Worm (Caenorhabditis elegans): Measurements from ENCODE around the gene C07A9.12.

DNA sequence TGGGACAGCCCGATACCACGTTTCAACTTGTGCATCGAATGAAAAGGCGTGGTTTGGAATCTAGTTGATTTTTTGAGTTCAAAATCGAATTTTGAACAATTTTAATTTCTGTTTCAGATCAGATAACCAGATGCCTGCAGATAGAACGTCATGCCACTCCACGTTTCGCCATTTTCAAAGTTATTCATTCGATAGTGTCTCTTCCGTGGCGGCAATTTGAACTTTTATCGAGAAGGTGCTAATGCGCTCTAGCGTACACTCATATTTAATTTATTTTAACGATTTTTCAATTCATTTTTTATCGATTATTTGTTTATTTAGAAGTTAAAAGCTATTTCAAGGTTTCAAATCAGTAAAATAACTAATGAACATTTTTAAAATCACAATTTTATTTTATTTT, 48.6 kb upstream of the C07A9.12 start:
- TF ChIP-seq ceh-24 (tag; optimal IDR thresholded peaks at IDR 0.05) (no peak), nfya-1 (tag; optimal IDR thresholded peaks at IDR 0.05) (no peak), ceh-2 (tag; optimal IDR thresholded peaks at IDR 0.05) (no peak), fkh-10 (GFP tag; optimal IDR thresholded peaks at IDR 0.05) (no peak), ref-2 (tag; optimal IDR thresholded peaks at IDR 0.05) (no peak), F13H6.1 (tag; optimal IDR thresholded peaks at IDR 0.05) (no peak), hlh-15 (tag; optimal IDR thresholded peaks at IDR 0.05) (no peak), unc-55 (GFP tag; optimal IDR thresholded peaks at IDR 0.05) (no peak), lin-11 (tag; optimal IDR thresholded peaks at IDR 0.05) (no peak), ama-1 (optimal IDR thresholded peaks at IDR 0.05) (no peak), rnt-1 (tag; optimal IDR thresholded peaks at IDR 0.05) (no peak)
